Worm (Caenorhabditis elegans) whole organism, L3 larva: ENCODE measurements around the gene Y57G11C.5.
"Not testable (repeated sequence)": the region's sequence is repeated elsewhere in the genome, so short reads cannot be mapped to it uniquely, and the experiment has no call there.

ENCODE experiments used
- ZK546.5 ChIP-seq: sonication (generic microtip); optimal IDR thresholded peaks from 2 replicates; lab custom pipeline; 2017; ENCODE audit warnings: missing biosample characterization, missing genetic modification characterization
- ama-1 ChIP-seq: fragments of 150-350 bp; optimal IDR thresholded peaks from 2 replicates; lab custom pipeline; 2018
- ceh-16 ChIP-seq: sonication (generic microtip); optimal IDR thresholded peaks from 2 replicates; lab custom pipeline; 2017; ENCODE audit warnings: missing biosample characterization, missing genetic modification characterization
- ceh-28 ChIP-seq: fragments of 150-350 bp; optimal IDR thresholded peaks from 2 replicates; lab custom pipeline; 2014; ENCODE audit warnings: missing biosample characterization, missing genetic modification reagents, missing genetic modification characterization
- ceh-82 ChIP-seq: fragments of 150-350 bp; optimal IDR thresholded peaks from 2 replicates; lab custom pipeline; 2014; ENCODE audit warnings: missing biosample characterization, missing genetic modification characterization
- daf-12 ChIP-seq: fragments of 150-350 bp; optimal IDR thresholded peaks from 2 replicates; lab custom pipeline; 2014; ENCODE audit warnings: missing biosample characterization, missing genetic modification reagents, missing genetic modification characterization
- egl-27 ChIP-seq: sonication (generic microtip); optimal IDR thresholded peaks from 4 replicates; lab custom pipeline; 2017; ENCODE audit warnings: missing biosample characterization, missing genetic modification reagents, missing genetic modification characterization
- egl-5 ChIP-seq: fragments of 150-350 bp; optimal IDR thresholded peaks from 2 replicates; lab custom pipeline; 2017; ENCODE audit warnings: missing biosample characterization, missing genetic modification reagents, missing genetic modification characterization, inconsistent platforms
- elt-1 ChIP-seq: fragments of 150-350 bp; optimal IDR thresholded peaks from 2 replicates; lab custom pipeline; 2014; ENCODE audit warnings: missing biosample characterization, missing genetic modification characterization
- fkh-10 ChIP-seq: sonication (generic microtip); optimal IDR thresholded peaks from 2 replicates; lab custom pipeline; 2017; ENCODE audit warnings: missing biosample characterization, missing genetic modification reagents, missing genetic modification characterization
- fkh-2 ChIP-seq: fragments of 150-350 bp; optimal IDR thresholded peaks from 2 replicates; lab custom pipeline; 2014; ENCODE audit warnings: missing biosample characterization, missing genetic modification reagents, missing genetic modification characterization
- jun-1 ChIP-seq: fragments of 150-350 bp; optimal IDR thresholded peaks from 2 replicates; lab custom pipeline; 2014; ENCODE audit warnings: missing biosample characterization, missing genetic modification reagents, missing genetic modification characterization
- lin-15B ChIP-seq: fragments of 150-350 bp; optimal IDR thresholded peaks from 2 replicates; lab custom pipeline; 2014; ENCODE audit warnings: missing biosample characterization, missing genetic modification characterization
- lin-39 ChIP-seq: fragments of 150-350 bp; optimal IDR thresholded peaks from 2 replicates; lab custom pipeline; 2018; ENCODE audit warnings: missing biosample characterization, missing genetic modification reagents, missing genetic modification characterization
- lsy-12 ChIP-seq: sonication (generic microtip); optimal IDR thresholded peaks from 2 replicates; lab custom pipeline; 2016; ENCODE audit warnings: mild to moderate bottlenecking, missing genetic modification characterization, missing compliant biosample characterization
- mdl-1 ChIP-seq: fragments of 150-350 bp; optimal IDR thresholded peaks from 2 replicates; lab custom pipeline; 2014; ENCODE audit warnings: missing biosample characterization, missing genetic modification characterization
- mml-1 ChIP-seq: fragments of 150-350 bp; sonication (generic microtip); optimal IDR thresholded peaks from 3 replicates; lab custom pipeline; 2014; ENCODE audit warnings: missing biosample characterization, missing genetic modification characterization
- nfya-1 ChIP-seq: sonication (generic microtip); optimal IDR thresholded peaks from 2 replicates; lab custom pipeline; 2017; ENCODE audit warnings: missing genetic modification characterization, mild to moderate bottlenecking, missing compliant biosample characterization, antibody characterized with exemption, moderate library complexity; ENCODE audit not compliant: insufficient read depth
- nhr-23 ChIP-seq: fragments of 150-350 bp; optimal IDR thresholded peaks from 2 replicates; lab custom pipeline; 2014; ENCODE audit warnings: missing biosample characterization, missing genetic modification reagents, missing genetic modification characterization
- nhr-25 ChIP-seq: sonication (generic microtip); optimal IDR thresholded peaks from 2 replicates; lab custom pipeline; 2017; ENCODE audit warnings: missing biosample characterization, missing genetic modification characterization
- nhr-77 ChIP-seq: fragments of 150-350 bp; optimal IDR thresholded peaks from 2 replicates; lab custom pipeline; 2014; ENCODE audit warnings: missing biosample characterization, missing genetic modification characterization
- pha-4 ChIP-seq: fragments of 150-350 bp; optimal IDR thresholded peaks from 2 replicates; lab custom pipeline; 2014; ENCODE audit warnings: missing biosample characterization, missing genetic modification reagents, missing genetic modification characterization
- pqm-1 ChIP-seq: fragments of 150-350 bp; optimal IDR thresholded peaks from 2 replicates; lab custom pipeline; 2017; ENCODE audit warnings: missing biosample characterization, missing genetic modification characterization, inconsistent platforms
- sea-2 ChIP-seq: fragments of 150-350 bp; sonication (generic microtip); optimal IDR thresholded peaks from 4 replicates; lab custom pipeline; 2014; ENCODE audit warnings: missing biosample characterization, missing genetic modification reagents, missing genetic modification characterization
- skn-1 ChIP-seq: fragments of 150-350 bp; optimal IDR thresholded peaks from 2 replicates; lab custom pipeline; 2014; ENCODE audit warnings: missing biosample characterization, missing genetic modification characterization
- snpc-4 ChIP-seq: fragments of 150-350 bp; optimal IDR thresholded peaks from 2 replicates; lab custom pipeline; 2014; ENCODE audit warnings: missing biosample characterization, missing genetic modification characterization
- tbx-2 ChIP-seq: sonication (generic microtip); optimal IDR thresholded peaks from 2 replicates; lab custom pipeline; 2016; ENCODE audit warnings: mild to moderate bottlenecking, missing genetic modification characterization, missing compliant biosample characterization
- unc-39 ChIP-seq: sonication (generic microtip); optimal IDR thresholded peaks from 4 replicates; lab custom pipeline; 2017; ENCODE audit warnings: missing biosample characterization, missing genetic modification characterization
- unc-62 ChIP-seq: fragments of 150-350 bp; sonication (generic microtip); optimal IDR thresholded peaks from 4 replicates; lab custom pipeline; 2014; ENCODE audit warnings: missing biosample characterization, missing genetic modification reagents, missing genetic modification characterization

Y57G11C.5 gene

DNA sequence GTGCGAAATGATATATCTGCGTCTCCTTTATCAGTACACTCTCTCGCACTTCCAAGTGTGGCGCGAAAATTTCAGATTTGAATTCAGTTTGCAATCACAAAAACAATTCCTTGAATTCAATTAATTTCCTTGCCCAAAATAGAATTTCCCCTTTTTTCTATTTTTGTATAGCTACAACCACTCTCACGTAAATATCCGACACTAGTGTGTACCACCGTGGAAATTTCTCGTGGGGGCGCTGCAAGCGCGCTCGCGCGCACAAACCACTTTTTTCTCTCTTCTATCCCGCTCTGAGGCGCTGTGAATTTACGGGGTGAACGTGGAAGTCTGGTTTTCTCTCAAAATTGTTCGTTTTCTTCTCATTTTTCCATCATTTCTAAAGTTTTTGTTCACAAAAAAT is 16.3 kb upstream of the Y57G11C.5 start, which contains the start of gene Y57G11C.8:
Gene Y57G11C.8, plus strand, starts transcription at position 301 of the 400 bp plus-strand sequence.
- TF ChIP-seq lin-39 (tag; lab: Kevin White, UChicago) (no peak), fkh-10 (no peak), tbx-2 (tag; lab: Kevin White, UChicago) (no peak), ceh-28 (no peak), daf-12 (tag; lab: Kevin White, UChicago) (no peak), sea-2 (GFP tag; lab: Kevin White, UChicago) (no peak), ZK546.5 (tag; lab: Kevin White, UChicago) (no peak), mml-1 (tag; lab: Kevin White, UChicago) (no peak), ceh-16 (no peak), nhr-25 (no peak), nhr-77 (tag; lab: Kevin White, UChicago) (no peak), nfya-1 (no peak), elt-1 (no peak), jun-1 (tag; lab: Kevin White, UChicago) (no peak), lsy-12 (tag; lab: Kevin White, UChicago) (no peak), egl-27 (tag; lab: Kevin White, UChicago) (no peak)

DNA sequence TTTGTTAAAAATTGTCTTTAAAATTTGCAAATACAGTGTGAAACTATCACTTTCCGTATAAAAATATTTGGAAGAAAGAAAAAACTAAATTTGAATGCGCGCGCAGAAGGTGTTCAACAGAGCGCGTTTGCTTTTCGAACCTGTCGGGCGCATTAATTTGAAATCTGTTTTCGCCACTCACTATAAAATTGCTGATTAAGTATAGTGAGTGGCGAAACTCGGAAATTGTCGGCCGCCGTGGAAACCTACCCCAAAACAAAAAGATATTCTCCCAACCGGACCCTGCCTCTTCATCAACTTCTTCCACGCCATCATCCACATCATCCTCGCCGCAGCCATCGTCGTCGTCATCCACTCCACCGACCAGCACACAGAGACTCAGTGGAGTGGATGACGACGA is 15.3 kb upstream of the Y57G11C.5 start:
- peak; percentile 38 for TF ChIP-seq snpc-4 (tag; lab: Kevin White, UChicago)

DNA sequence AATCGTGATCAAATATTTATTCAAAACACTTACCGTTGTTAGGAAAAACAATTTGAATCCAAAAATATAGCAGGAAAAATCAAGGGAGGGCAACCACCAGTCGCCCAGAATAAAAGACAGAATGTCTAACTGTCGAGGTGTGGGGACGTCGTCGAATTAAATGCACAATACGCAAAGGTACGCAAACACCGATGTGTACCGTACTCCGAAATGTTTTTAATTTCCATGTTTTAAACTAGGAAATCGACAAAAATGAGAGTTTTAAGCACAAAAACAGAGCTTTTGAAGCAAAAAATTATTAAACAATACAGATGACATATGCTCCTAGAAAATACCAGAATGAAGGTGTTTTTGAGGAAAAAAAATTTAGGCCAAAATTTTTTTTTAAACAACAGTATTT is 9.2 kb upstream of the Y57G11C.5 start, which contains the start of gene Y57G11C.51:
Gene Y57G11C.51, minus strand, starts transcription at position 101 of the 400 bp plus-strand sequence.
- not testable (repeated sequence) for TF ChIP-seq egl-5, lin-39, nhr-77 (tag; lab: Kevin White, UChicago)

DNA sequence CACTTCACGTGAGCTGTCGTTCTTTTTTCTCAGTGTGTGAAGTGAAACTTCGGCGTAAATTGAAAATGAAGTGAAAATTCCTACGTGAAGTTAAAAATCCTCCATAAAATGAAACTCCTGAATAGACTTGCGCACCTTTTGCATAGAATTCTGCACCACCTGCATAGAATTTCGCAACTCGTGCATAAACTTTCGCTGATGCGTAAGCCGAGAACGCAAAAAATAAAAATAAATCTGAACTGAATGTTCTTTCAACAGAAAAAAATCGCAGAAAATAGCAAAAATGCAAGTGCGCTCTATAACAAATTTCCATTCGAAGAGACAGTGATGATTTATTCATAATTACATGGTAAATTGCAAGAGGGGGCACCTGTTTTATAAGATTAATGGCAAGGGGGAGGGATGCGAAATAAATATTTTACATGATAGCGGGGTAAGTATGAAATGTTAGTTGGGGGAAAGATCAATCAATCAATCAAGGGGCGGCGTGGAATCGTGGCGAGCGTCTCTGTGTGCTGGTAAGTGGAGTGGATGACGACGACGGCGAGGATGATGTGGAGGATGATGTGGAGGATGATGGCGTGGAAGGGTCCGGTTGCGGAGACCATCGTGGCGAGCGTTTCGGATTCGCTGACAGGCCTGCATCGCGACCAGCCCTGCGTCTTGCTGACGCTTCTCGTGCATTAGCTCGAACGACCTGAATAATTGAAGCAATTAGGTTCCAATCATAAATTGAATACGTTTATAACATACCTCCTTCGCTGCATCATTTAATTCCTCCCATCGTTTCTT is 8.2 kb upstream of the Y57G11C.5 start, which contains the start of gene Y57G11C.36:
Gene Y57G11C.36, minus strand, starts transcription at position 502 of the 792 bp plus-strand sequence.
- peak; percentile 3 for TF ChIP-seq lin-15B
- no peak for TF ChIP-seq mml-1 (tag; lab: Kevin White, UChicago)
- TF ChIP-seq elt-1 = no peak

DNA sequence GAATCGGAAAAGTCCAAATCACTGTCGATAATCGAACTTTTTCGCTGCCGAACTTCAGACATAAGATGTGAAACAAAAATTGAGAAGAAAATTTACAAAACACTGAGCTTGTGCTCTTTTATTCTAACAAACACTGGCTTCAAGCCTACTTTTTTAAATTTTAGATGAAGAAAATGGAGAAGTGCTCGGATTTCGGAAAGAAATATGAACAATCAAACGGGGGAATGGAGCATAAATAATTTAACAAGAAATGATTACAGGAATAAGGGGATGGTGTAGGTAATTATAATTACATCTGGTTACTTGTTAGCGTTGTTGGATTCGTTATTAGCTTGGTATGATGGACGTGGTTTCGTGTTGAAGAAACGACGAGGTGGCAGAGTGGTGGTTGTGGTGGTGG is 6.1 kb upstream of the Y57G11C.5 start, which contains the start of gene degl-1:
Gene degl-1, minus strand, starts transcription at position 101 of the 400 bp plus-strand sequence.
- TF ChIP-seq ceh-28 = no peak
- TF ChIP-seq ama-1 (lab: Kevin White, UChicago) = no peak
- TF ChIP-seq sea-2 (GFP tag; lab: Kevin White, UChicago) = no peak
- TF ChIP-seq tbx-2 (tag; lab: Kevin White, UChicago) = no peak
- no peak for TF ChIP-seq ceh-82
- TF ChIP-seq pha-4 = no peak
- no peak for TF ChIP-seq nhr-77 (tag; lab: Kevin White, UChicago)
- no peak for TF ChIP-seq fkh-10
- TF ChIP-seq snpc-4 (tag; lab: Kevin White, UChicago) = no peak
- TF ChIP-seq skn-1 (tag; lab: Kevin White, UChicago) = no peak
- TF ChIP-seq unc-62 (GFP tag; lab: Kevin White, UChicago) = no peak
- no peak for TF ChIP-seq mdl-1 (tag; lab: Kevin White, UChicago)
- TF ChIP-seq fkh-2 = no peak
- TF ChIP-seq unc-39 (tag; lab: Kevin White, UChicago) = no peak
- TF ChIP-seq, all 47 proteins: peak for 0

DNA sequence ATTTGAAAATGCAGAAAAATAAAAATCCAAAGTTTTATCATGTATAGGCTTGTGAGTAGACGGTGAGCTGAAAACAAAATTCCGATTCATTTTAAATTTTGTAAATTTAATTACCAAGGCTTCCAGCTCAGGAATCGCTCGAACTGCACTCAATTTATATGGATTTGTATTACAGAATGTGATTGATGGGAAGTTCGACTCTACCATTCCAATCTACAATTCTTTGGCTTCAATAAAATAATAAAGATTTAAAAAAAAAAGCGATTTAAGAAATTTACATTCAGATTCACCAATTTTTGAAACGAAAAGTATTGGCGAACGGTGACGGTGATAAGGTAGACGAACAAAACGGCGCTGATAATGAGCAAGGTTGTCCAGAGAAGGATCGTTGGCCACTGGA is 5.4 kb upstream of the Y57G11C.5 start:
- no peak for TF ChIP-seq nhr-23 (tag; lab: Kevin White, UChicago)
- TF ChIP-seq lin-15B = no peak
- TF ChIP-seq pqm-1 (tag; lab: Kevin White, UChicago) = no peak
- no peak for TF ChIP-seq ceh-28
- no peak for TF ChIP-seq tbx-2 (tag; lab: Kevin White, UChicago)
- TF ChIP-seq nhr-25 = no peak
- TF ChIP-seq, all 47 proteins: peak for 0
